Worm (Caenorhabditis elegans) whole organism, L2 larva: ENCODE data around the gene R08C7.1.

Experiments
- C34F6.9 ChIP-seq: fragments of 150-350 bp; optimal IDR thresholded peaks from 2 replicates; lab custom pipeline; 2014; ENCODE audit warnings: missing biosample characterization, missing genetic modification characterization
- F13H6.1 ChIP-seq: sonication (generic microtip); optimal IDR thresholded peaks from 2 replicates; lab custom pipeline; 2016; ENCODE audit warnings: missing genetic modification characterization, missing compliant biosample characterization
- R02D3.7 ChIP-seq: fragments of 150-350 bp; optimal IDR thresholded peaks from 2 replicates; lab custom pipeline; 2014; ENCODE audit warnings: missing biosample characterization, missing genetic modification characterization
- Y55F3AM.14 ChIP-seq: fragments of 200-800 bp; sonication (Bioruptor generic); optimal IDR thresholded peaks from 2 replicates; lab custom pipeline; 2018; ENCODE audit warnings: mild to moderate bottlenecking, missing genetic modification characterization, missing compliant biosample characterization
- ZK546.5 ChIP-seq: sonication (generic microtip); optimal IDR thresholded peaks from 2 replicates; lab custom pipeline; 2017; ENCODE audit warnings: missing biosample characterization, missing genetic modification characterization
- alr-1 ChIP-seq: fragments of 150-350 bp; optimal IDR thresholded peaks from 2 replicates; lab custom pipeline; 2014; ENCODE audit warnings: missing biosample characterization, missing genetic modification characterization
- aly-2 ChIP-seq: fragments of 150-350 bp; optimal IDR thresholded peaks from 2 replicates; lab custom pipeline; 2014; ENCODE audit warnings: missing biosample characterization, missing genetic modification characterization
- ama-1 ChIP-seq: fragments of 150-350 bp; optimal IDR thresholded peaks from 2 replicates; lab custom pipeline; 2018; ENCODE audit warnings: inconsistent platforms
- blmp-1 ChIP-seq: sonication (generic microtip); optimal IDR thresholded peaks from 2 replicates; lab custom pipeline; 2017; ENCODE audit warnings: missing genetic modification characterization, mild to moderate bottlenecking, missing compliant biosample characterization, antibody characterized with exemption, moderate library complexity; ENCODE audit not compliant: insufficient read depth
- ceh-82 ChIP-seq: fragments of 150-350 bp; optimal IDR thresholded peaks from 2 replicates; lab custom pipeline; 2014; ENCODE audit warnings: missing biosample characterization, missing genetic modification characterization
- crh-2 ChIP-seq: sonication (generic microtip); optimal IDR thresholded peaks from 2 replicates; lab custom pipeline; 2017; ENCODE audit warnings: missing biosample characterization, missing genetic modification characterization
- egl-27 ChIP-seq: sonication (generic microtip); optimal IDR thresholded peaks from 3 replicates; lab custom pipeline; 2017; ENCODE audit warnings: missing biosample characterization, missing genetic modification reagents, missing genetic modification characterization
- elt-1 ChIP-seq: fragments of 150-350 bp; optimal IDR thresholded peaks from 2 replicates; lab custom pipeline; 2014; ENCODE audit warnings: missing biosample characterization, missing genetic modification characterization
- elt-3 ChIP-seq: sonication (generic microtip); optimal IDR thresholded peaks from 2 replicates; lab custom pipeline; 2017; ENCODE audit warnings: missing biosample characterization, missing genetic modification characterization
- fos-1 ChIP-seq: fragments of 150-350 bp; optimal IDR thresholded peaks from 2 replicates; lab custom pipeline; 2014; ENCODE audit warnings: missing biosample characterization, missing genetic modification characterization
- gmeb-1 ChIP-seq: fragments of 150-350 bp; optimal IDR thresholded peaks from 2 replicates; lab custom pipeline; 2014; ENCODE audit warnings: missing biosample characterization, missing genetic modification characterization
- lin-11 ChIP-seq: fragments of 150-350 bp; sonication (generic microtip); optimal IDR thresholded peaks from 2 replicates; lab custom pipeline; 2014; ENCODE audit warnings: missing biosample characterization, missing genetic modification characterization, inconsistent platforms, mixed read lengths
- lin-13 ChIP-seq: fragments of 150-350 bp; optimal IDR thresholded peaks from 2 replicates; lab custom pipeline; 2014; ENCODE audit warnings: missing biosample characterization, missing genetic modification reagents, missing genetic modification characterization
- lin-39 ChIP-seq: fragments of 150-350 bp; optimal IDR thresholded peaks from 2 replicates; lab custom pipeline; 2014; ENCODE audit warnings: missing biosample characterization, missing genetic modification reagents, missing genetic modification characterization
- lsy-2 ChIP-seq, 2 experiments: fragments of 150-350 bp in 1 of 2; sonication (generic microtip) in 1 of 2; optimal IDR thresholded peaks; 2 replicates each; lab custom pipeline; 2014 to 2017; ENCODE audit warnings: missing biosample characterization in 2 of 2, missing genetic modification characterization in 2 of 2
- mab-5 ChIP-seq: fragments of 150-350 bp; optimal IDR thresholded peaks from 2 replicates; lab custom pipeline; 2014; ENCODE audit warnings: missing biosample characterization, missing genetic modification characterization
- mbf-1 ChIP-seq: sonication (generic microtip); optimal IDR thresholded peaks from 2 replicates; lab custom pipeline; 2017; ENCODE audit warnings: missing biosample characterization, missing genetic modification characterization
- mdl-1 ChIP-seq, 2 experiments: fragments of 150-350 bp in 1 of 2; sonication (generic microtip) in 1 of 2; optimal IDR thresholded peaks; 2 replicates each; lab custom pipeline; 2017; ENCODE audit warnings: missing biosample characterization in 2 of 2, missing genetic modification characterization in 2 of 2
- nhr-10 ChIP-seq: sonication (generic microtip); optimal IDR thresholded peaks from 2 replicates; lab custom pipeline; 2017; ENCODE audit warnings: missing biosample characterization, missing genetic modification characterization
- nhr-11 ChIP-seq: fragments of 150-350 bp; optimal IDR thresholded peaks from 2 replicates; lab custom pipeline; 2014; ENCODE audit warnings: missing biosample characterization, missing genetic modification characterization
- nhr-12 ChIP-seq: fragments of 150-350 bp; optimal IDR thresholded peaks from 2 replicates; lab custom pipeline; 2014; ENCODE audit warnings: missing biosample characterization, missing genetic modification characterization
- nhr-129 ChIP-seq: fragments of 150-350 bp; optimal IDR thresholded peaks from 2 replicates; lab custom pipeline; 2014; ENCODE audit warnings: missing biosample characterization, missing genetic modification characterization
- nhr-21 ChIP-seq: fragments of 150-350 bp; optimal IDR thresholded peaks from 2 replicates; lab custom pipeline; 2014; ENCODE audit warnings: missing biosample characterization, missing genetic modification characterization
- nhr-23 ChIP-seq: fragments of 150-350 bp; optimal IDR thresholded peaks from 2 replicates; lab custom pipeline; 2014; ENCODE audit warnings: missing biosample characterization, missing genetic modification reagents, missing genetic modification characterization
- nhr-237 ChIP-seq: fragments of 150-350 bp; optimal IDR thresholded peaks from 2 replicates; lab custom pipeline; 2014; ENCODE audit warnings: missing biosample characterization, missing genetic modification characterization
- nhr-25 ChIP-seq: fragments of 150-350 bp; sonication (generic microtip); optimal IDR thresholded peaks from 3 replicates; lab custom pipeline; 2014; ENCODE audit warnings: missing biosample characterization, missing genetic modification characterization
- nhr-77 ChIP-seq: fragments of 150-350 bp; optimal IDR thresholded peaks from 2 replicates; lab custom pipeline; 2014; ENCODE audit warnings: missing biosample characterization, missing genetic modification characterization
- sem-4 ChIP-seq: fragments of 150-350 bp; optimal IDR thresholded peaks from 2 replicates; lab custom pipeline; 2014; ENCODE audit warnings: missing biosample characterization, missing genetic modification reagents, missing genetic modification characterization
- skn-1 ChIP-seq: sonication (generic microtip); optimal IDR thresholded peaks from 2 replicates; lab custom pipeline; 2017; ENCODE audit warnings: missing biosample characterization, missing genetic modification characterization
- sma-3 ChIP-seq: sonication (generic microtip); optimal IDR thresholded peaks from 2 replicates; lab custom pipeline; 2016; ENCODE audit warnings: missing genetic modification reagents, missing genetic modification characterization, missing compliant biosample characterization
- sma-9 ChIP-seq, 2 experiments: fragments of 150-350 bp in 1 of 2; sonication (generic microtip) in 1 of 2; optimal IDR thresholded peaks; 2 replicates each; lab custom pipeline; 2014 to 2016; ENCODE audit warnings: missing genetic modification characterization in 2 of 2, mild to moderate bottlenecking in 1 of 2, missing biosample characterization in 1 of 2, missing compliant biosample characterization in 1 of 2, missing genetic modification reagents in 1 of 2, moderate library complexity in 1 of 2
- snpc-4 ChIP-seq: fragments of 150-350 bp; optimal IDR thresholded peaks from 2 replicates; lab custom pipeline; 2014; ENCODE audit warnings: missing biosample characterization, missing genetic modification characterization
- unc-39 ChIP-seq: fragments of 150-350 bp; optimal IDR thresholded peaks from 2 replicates; lab custom pipeline; 2014; ENCODE audit warnings: missing biosample characterization, missing genetic modification characterization
- unc-55 ChIP-seq: fragments of 150-350 bp; sonication (generic microtip); optimal IDR thresholded peaks from 3 replicates; lab custom pipeline; 2014; ENCODE audit warnings: missing biosample characterization, missing genetic modification reagents, missing genetic modification characterization
- unc-62 ChIP-seq: fragments of 150-350 bp; optimal IDR thresholded peaks from 2 replicates; lab custom pipeline; 2014; ENCODE audit warnings: missing biosample characterization, missing genetic modification reagents, missing genetic modification characterization
- zag-1 ChIP-seq: fragments of 150-350 bp; optimal IDR thresholded peaks from 2 replicates; lab custom pipeline; 2014; ENCODE audit warnings: missing biosample characterization, missing genetic modification characterization
- ztf-1 ChIP-seq: fragments of 200-800 bp; sonication (Bioruptor generic); conservative IDR thresholded peaks from 2 replicates; pipeline ENCODE4 v1.3.6; 2022; ENCODE audit warnings: missing genetic modification characterization, missing compliant biosample characterization

R08C7.1 gene

DNA sequence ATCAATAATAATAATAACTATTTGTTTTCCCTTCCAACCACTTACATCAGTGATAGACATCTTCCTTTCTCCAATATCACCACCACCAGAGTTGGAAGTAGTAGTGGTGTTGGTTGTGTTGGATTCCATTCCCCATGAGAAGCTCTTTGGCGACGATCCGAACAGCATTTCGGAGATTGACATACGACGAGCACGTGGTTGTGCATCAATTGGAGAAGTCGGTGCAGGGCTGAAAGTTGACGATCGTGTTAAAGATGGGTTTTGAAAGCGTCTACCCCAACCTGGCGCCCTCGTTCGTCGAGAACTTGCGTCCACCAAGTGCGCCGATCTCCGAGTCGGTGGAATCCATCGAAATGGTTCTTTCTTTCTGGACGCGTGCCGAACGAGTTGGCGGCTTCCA, 17.4 kb downstream of the R08C7.1 start:
- TF ChIP-seq ama-1 (lab: Kevin White, UChicago) (peak; percentile 59), lin-11 (tag; lab: Kevin White, UChicago) (no peak), Y55F3AM.14 (peak; percentile 11)
- TF ChIP-seq, all 48 proteins: peak for 2

DNA sequence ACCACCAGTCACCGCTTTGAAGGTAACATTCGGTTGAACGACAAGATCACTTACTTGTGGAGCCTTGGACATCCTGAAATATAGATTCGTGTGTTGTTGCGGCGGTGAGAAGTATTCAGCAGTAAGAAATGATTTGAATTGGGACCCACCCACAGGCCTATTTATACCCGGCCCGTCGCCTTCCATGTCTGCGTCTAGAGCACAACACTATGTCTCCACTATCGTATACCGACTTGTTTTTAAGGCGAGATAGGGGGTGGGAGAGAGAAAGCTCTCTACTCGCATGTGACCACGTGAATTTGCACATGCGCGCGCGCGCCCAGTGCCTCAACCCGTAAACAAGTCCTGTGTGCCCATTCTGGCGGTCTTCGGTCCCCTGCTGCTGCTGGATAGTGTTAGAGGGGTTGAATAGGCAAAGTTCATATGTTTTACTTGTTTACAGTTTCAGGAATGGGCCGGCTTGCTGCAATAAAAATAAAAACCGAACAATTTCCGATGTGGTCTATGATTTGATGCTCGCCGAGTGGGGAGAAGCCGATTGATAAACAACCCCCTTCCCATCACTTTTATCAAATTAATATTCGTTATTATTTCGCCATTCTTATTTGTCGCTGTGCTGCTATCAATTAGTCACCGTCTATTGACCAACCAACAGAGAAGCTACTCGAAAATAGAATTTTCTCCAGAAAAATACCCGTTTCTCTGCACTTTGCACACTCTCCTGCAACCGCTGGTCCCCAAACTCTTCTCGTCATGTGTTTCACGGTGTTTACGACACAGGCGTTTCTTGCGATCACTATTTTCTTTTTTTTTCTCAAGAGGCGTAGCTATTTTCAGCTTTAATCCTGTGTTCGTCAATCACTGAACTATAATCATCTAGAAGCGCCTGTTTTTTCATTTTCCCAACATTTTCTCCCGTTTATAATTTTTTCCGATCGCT, 18.4 kb downstream of the R08C7.1 start:
- TF ChIP-seq sem-4 (peak; percentile 29), gmeb-1 (peak; percentile 23), Y55F3AM.14 (peak; percentile 57), sma-9 (GFP tag; optimal IDR thresholded peaks at IDR 0.05; lab: Kevin White, UChicago) (peak; percentile 71), sma-9 (tag; optimal IDR thresholded peaks at IDR 0.05; lab: Kevin White, UChicago) (no peak), nhr-11 (no peak), ZK546.5 (tag; lab: Kevin White, UChicago) (no peak), mdl-1 (tag; optimal IDR thresholded peaks at IDR 0.05; lab: Kevin White, UChicago) (peak; percentile 56 to 91), aly-2 (tag; lab: Kevin White, UChicago) (no peak), fos-1 (peak; percentile 38), unc-55 (GFP tag; lab: Kevin White, UChicago) (peak; percentile 44), lsy-2 (tag; optimal IDR thresholded peaks at IDR 0.05; lab: Kevin White, UChicago) (peak; percentile 2 to 74), lin-39 (tag; lab: Kevin White, UChicago) (no peak), elt-3 (no peak), nhr-77 (tag; lab: Kevin White, UChicago) (no peak), elt-1 (tag; lab: Kevin White, UChicago) (no peak), nhr-21 (tag; lab: Kevin White, UChicago) (peak; percentile 18), crh-2 (tag; lab: Kevin White, UChicago) (peak; percentile 70), C34F6.9 (tag; lab: Kevin White, UChicago) (peak; percentile 72), skn-1 (tag; lab: Kevin White, UChicago) (peak; percentile 26), nhr-12 (tag; lab: Kevin White, UChicago) (no peak), ama-1 (lab: Kevin White, UChicago) (peak; percentile 52), zag-1 (tag; lab: Kevin White, UChicago) (peak; percentile 14), nhr-129 (peak; percentile 89), sma-3 (GFP tag; lab: Kevin White, UChicago) (peak; percentile 9), F13H6.1 (tag; lab: Kevin White, UChicago) (peak; percentile 64), nhr-25 (no peak), nhr-23 (no peak), lin-11 (tag; lab: Kevin White, UChicago) (peak; percentile 88)

DNA sequence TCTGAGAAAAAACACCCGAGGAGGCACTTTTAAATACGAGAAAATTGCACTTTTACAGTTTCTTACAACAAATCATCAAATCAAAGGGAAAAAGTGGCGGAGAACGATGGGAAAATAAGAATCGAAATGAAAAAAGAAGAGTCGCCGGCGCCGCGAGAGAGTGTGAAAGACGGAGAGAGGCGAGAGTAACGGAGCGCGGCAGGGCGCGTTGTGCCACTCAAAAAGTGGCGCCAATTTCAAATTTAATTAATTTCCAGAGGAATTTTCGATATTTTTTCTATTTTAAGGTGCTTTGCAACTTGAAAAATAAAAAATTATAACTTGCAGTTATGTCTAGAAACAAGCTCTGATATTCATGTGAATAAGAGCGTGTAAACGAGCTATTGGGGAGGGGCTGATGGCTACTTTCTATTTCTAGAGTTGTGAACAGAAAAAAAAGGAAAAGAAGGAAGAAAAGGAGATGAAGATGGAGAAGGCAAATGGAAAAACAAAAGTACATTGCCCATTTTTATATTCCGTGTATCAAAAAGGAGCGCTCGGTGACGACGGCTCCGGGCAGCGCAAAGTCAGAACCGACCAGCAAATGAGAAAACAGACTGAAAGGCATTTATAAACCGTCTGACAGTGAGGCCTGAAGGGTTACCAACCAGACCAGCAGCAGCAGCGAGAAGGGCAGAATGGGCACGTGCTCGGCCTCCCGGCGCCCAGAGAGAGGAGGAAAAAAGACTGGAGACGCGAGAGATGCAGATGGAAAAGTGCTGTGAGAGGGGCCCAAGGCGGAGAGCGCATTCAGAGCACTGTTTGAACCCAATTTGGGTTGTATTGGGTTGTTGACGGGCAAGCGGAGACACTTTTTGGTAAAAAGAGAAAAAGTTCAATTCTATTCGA, 19.5 kb downstream of the R08C7.1 start:
- TF ChIP-seq unc-62 (GFP tag; lab: Kevin White, UChicago): no peak
- TF ChIP-seq nhr-21 (tag; lab: Kevin White, UChicago): no peak
- TF ChIP-seq lsy-2 (tag; optimal IDR thresholded peaks at IDR 0.05; lab: Kevin White, UChicago): peak in 1 of 2 experiments; percentile 28
- no peak for TF ChIP-seq lin-13 (GFP tag; lab: Kevin White, UChicago)
- no peak for TF ChIP-seq mbf-1 (tag; lab: Kevin White, UChicago)
- peak; percentile 71 to 85 for TF ChIP-seq mdl-1 (tag; optimal IDR thresholded peaks at IDR 0.05; lab: Kevin White, UChicago)
- TF ChIP-seq egl-27: no peak
- TF ChIP-seq lin-39 (tag; lab: Kevin White, UChicago): no peak
- TF ChIP-seq nhr-237 (tag; lab: Kevin White, UChicago): no peak
- no peak for TF ChIP-seq ZK546.5 (tag; lab: Kevin White, UChicago)
- peak; percentile 56 for TF ChIP-seq F13H6.1 (tag; lab: Kevin White, UChicago)
- TF ChIP-seq elt-1 (tag; lab: Kevin White, UChicago): no peak
- no peak for TF ChIP-seq mab-5 (tag; lab: Kevin White, UChicago)
- no peak for TF ChIP-seq Y55F3AM.14
- no peak for TF ChIP-seq nhr-23
- TF ChIP-seq elt-3: no peak
- TF ChIP-seq nhr-77 (tag; lab: Kevin White, UChicago): no peak
- TF ChIP-seq ceh-82 (tag; lab: Kevin White, UChicago): no peak
- TF ChIP-seq nhr-10: no peak
- peak; percentile 31 for TF ChIP-seq unc-55 (GFP tag; lab: Kevin White, UChicago)
- TF ChIP-seq gmeb-1: peak; percentile 41
- TF ChIP-seq skn-1 (tag; lab: Kevin White, UChicago): no peak
- TF ChIP-seq unc-39 (tag; lab: Kevin White, UChicago): no peak
- no peak for TF ChIP-seq R02D3.7 (tag; lab: Kevin White, UChicago)
- no peak for TF ChIP-seq nhr-25
- TF ChIP-seq sma-9 (GFP tag; optimal IDR thresholded peaks at IDR 0.05; lab: Kevin White, UChicago): peak; percentile 50
- no peak for TF ChIP-seq sma-9 (tag; optimal IDR thresholded peaks at IDR 0.05; lab: Kevin White, UChicago)
- TF ChIP-seq ztf-1: no peak
- no peak for TF ChIP-seq nhr-11
- TF ChIP-seq alr-1: no peak
- no peak for TF ChIP-seq blmp-1 (tag; lab: Kevin White, UChicago)
- no peak for TF ChIP-seq snpc-4 (tag; lab: Kevin White, UChicago)
- no peak for TF ChIP-seq ama-1 (lab: Kevin White, UChicago)
- no peak for TF ChIP-seq zag-1 (tag; lab: Kevin White, UChicago)
- TF ChIP-seq lin-11 (tag; lab: Kevin White, UChicago): no peak
